Fruit fly (Drosophila melanogaster) whole organism, embryonic: ENCODE data around the gene nuf.

Experiments
- B-H1 ChIP-seq: fragments of 200-800 bp; sonication (Bioruptor generic); IDR thresholded peaks from 3 replicates; pipeline ENCODE4 v1.3.6; 2022; ENCODE audit warnings: missing biosample characterization, missing genetic modification characterization
- Bgb ChIP-seq: fragments of 200-800 bp; sonication (Bioruptor generic); IDR thresholded peaks from 2 replicates; pipeline ENCODE4 v1.3.6; 2022; ENCODE audit warnings: missing biosample characterization, missing genetic modification characterization; ENCODE audit not compliant: partially characterized antibody
- CG12744 ChIP-seq: fragments of 200-800 bp; sonication (Bioruptor generic); optimal IDR thresholded peaks from 2 replicates; lab custom pipeline; 2016; ENCODE audit warnings: missing biosample characterization, missing genetic modification characterization
- CG13424 ChIP-seq: fragments of 200-800 bp; sonication (Bioruptor generic); optimal IDR thresholded peaks from 2 replicates; lab custom pipeline; 2019; ENCODE audit warnings: missing biosample characterization, mild to moderate bottlenecking, missing genetic modification characterization, moderate library complexity
- CG13894 ChIP-seq: fragments of 200-800 bp; sonication (Bioruptor generic); optimal IDR thresholded peaks from 3 replicates; lab custom pipeline; 2018; ENCODE audit warnings: missing biosample characterization, mild to moderate bottlenecking, missing genetic modification characterization, moderate library complexity
- CG15011 ChIP-seq: fragments of 200-800 bp; sonication (Bioruptor generic); optimal IDR thresholded peaks from 3 replicates; lab custom pipeline; 2018; ENCODE audit warnings: missing biosample characterization, mild to moderate bottlenecking, missing genetic modification characterization
- CG17328 ChIP-seq: fragments of 200-800 bp; sonication (Bioruptor generic); IDR thresholded peaks from 2 replicates; pipeline ENCODE4 v1.3.6; 2022; ENCODE audit warnings: missing biosample characterization, missing genetic modification characterization
- CG17359 ChIP-seq: fragments of 200-800 bp; sonication (Bioruptor generic); optimal IDR thresholded peaks from 3 replicates; lab custom pipeline; 2018; ENCODE audit warnings: missing biosample characterization, mild to moderate bottlenecking, missing genetic modification characterization, moderate library complexity
- CG30403 ChIP-seq: fragments of 200-800 bp; sonication (Bioruptor generic); optimal IDR thresholded peaks from 3 replicates; lab custom pipeline; 2016; ENCODE audit warnings: missing biosample characterization, missing genetic modification characterization
- CG4360 ChIP-seq: fragments of 200-800 bp; sonication (Bioruptor generic); IDR thresholded peaks from 2 replicates; pipeline ENCODE4 v1.3.6; 2022; ENCODE audit warnings: missing biosample characterization, missing genetic modification characterization
- CG6175 ChIP-seq: fragments of 200-800 bp; sonication (Bioruptor generic); IDR thresholded peaks from 3 replicates; pipeline ENCODE4 v1.3.6; 2022; ENCODE audit warnings: missing biosample characterization, missing genetic modification characterization
- CG9609 ChIP-seq: fragments of 200-800 bp; sonication (Bioruptor generic); optimal IDR thresholded peaks from 3 replicates; lab custom pipeline; 2016; ENCODE audit warnings: missing biosample characterization, missing genetic modification characterization
- CG9797 ChIP-seq: fragments of 200-800 bp; sonication (Bioruptor generic); optimal IDR thresholded peaks from 3 replicates; lab custom pipeline; 2018; ENCODE audit warnings: missing biosample characterization, mild to moderate bottlenecking, missing genetic modification characterization
- Dll ChIP-seq: fragments of 200-800 bp; sonication (Bioruptor generic); IDR thresholded peaks from 4 replicates; pipeline ENCODE4 v1.3.6; 2022; ENCODE audit warnings: missing biosample characterization, missing genetic modification characterization; ENCODE audit not compliant: partially characterized antibody
- Eip74EF ChIP-seq, 2 experiments: fragments of 200-800 bp in 1 of 2; fragments of >200 bp in 1 of 2; sonication (Bioruptor generic) in 1 of 2; optimal IDR thresholded peaks; 2 replicates each; lab custom pipeline; 2017 to 2019; ENCODE audit warnings: missing biosample characterization in 2 of 2, missing genetic modification characterization in 2 of 2, mild to moderate bottlenecking in 1 of 2, moderate library complexity in 1 of 2
- Gug ChIP-seq: fragments of 200-800 bp; sonication (Bioruptor generic); IDR thresholded peaks from 4 replicates; pipeline ENCODE4 v1.3.6; 2022; ENCODE audit warnings: missing biosample characterization, missing genetic modification characterization
- HLH54F ChIP-seq: fragments of 200-800 bp; sonication (Bioruptor generic); optimal IDR thresholded peaks from 3 replicates; lab custom pipeline; 2016; ENCODE audit warnings: missing biosample characterization, missing genetic modification characterization
- NfI ChIP-seq: fragments of 200-800 bp; sonication (Bioruptor generic); optimal IDR thresholded peaks from 3 replicates; lab custom pipeline; 2018; ENCODE audit warnings: missing biosample characterization, mild to moderate bottlenecking, missing genetic modification characterization, moderate library complexity
- Oli ChIP-seq: fragments of 200-800 bp; sonication (Bioruptor generic); optimal IDR thresholded peaks from 2 replicates; lab custom pipeline; 2018; ENCODE audit warnings: missing biosample characterization, mild to moderate bottlenecking, missing genetic modification characterization, moderate library complexity
- Opbp ChIP-seq: fragments of 200-800 bp; sonication (Bioruptor generic); IDR thresholded peaks from 3 replicates; pipeline ENCODE4 v1.3.6; 2022; ENCODE audit warnings: missing biosample characterization, missing genetic modification characterization; ENCODE audit not compliant: partially characterized antibody
- Side ChIP-seq: fragments of 200-800 bp; sonication (Bioruptor generic); optimal IDR thresholded peaks from 2 replicates; lab custom pipeline; 2016; ENCODE audit warnings: missing biosample characterization, missing genetic modification characterization
- ase ChIP-seq: fragments of 200-800 bp; sonication (Bioruptor generic); IDR thresholded peaks from 3 replicates; pipeline ENCODE4 v1.3.6; 2022; ENCODE audit warnings: missing biosample characterization, missing genetic modification characterization
- bab2 ChIP-seq: fragments of 200-800 bp; sonication (Bioruptor generic); optimal IDR thresholded peaks from 2 replicates; lab custom pipeline; 2016; ENCODE audit warnings: missing biosample characterization, missing genetic modification characterization
- cad ChIP-seq: fragments of >200 bp; optimal IDR thresholded peaks from 2 replicates; lab custom pipeline; 2017; ENCODE audit warnings: missing biosample characterization, missing genetic modification characterization
- chinmo ChIP-seq: fragments of 200-800 bp; sonication (Bioruptor generic); IDR thresholded peaks from 4 replicates; pipeline ENCODE4 v1.3.6; 2022; ENCODE audit warnings: missing biosample characterization, missing genetic modification characterization; ENCODE audit not compliant: partially characterized antibody
- crol ChIP-seq: fragments of 200-800 bp; sonication (Bioruptor generic); IDR thresholded peaks from 2 replicates; pipeline ENCODE4 v1.3.6; 2022; ENCODE audit warnings: missing biosample characterization, missing genetic modification characterization
- crp ChIP-seq, 2 experiments: fragments of 200-800 bp; sonication (Bioruptor generic); optimal IDR thresholded peaks; 2 replicates in 1 of 2; 3 replicates in 1 of 2; lab custom pipeline; 2017; ENCODE audit warnings: missing biosample characterization in 2 of 2, missing genetic modification characterization in 2 of 2, mild to moderate bottlenecking in 1 of 2, moderate library complexity in 1 of 2
- emc ChIP-seq: fragments of 200-800 bp; sonication (Bioruptor generic); optimal IDR thresholded peaks from 2 replicates; lab custom pipeline; 2016; ENCODE audit warnings: missing biosample characterization, missing genetic modification characterization
- eyg ChIP-seq: fragments of 200-800 bp; sonication (Bioruptor generic); optimal IDR thresholded peaks from 3 replicates; lab custom pipeline; 2016; ENCODE audit warnings: missing biosample characterization, missing genetic modification characterization
- fd3F ChIP-seq: fragments of 200-800 bp; sonication (Bioruptor generic); optimal IDR thresholded peaks from 2 replicates; lab custom pipeline; 2018; ENCODE audit warnings: missing biosample characterization, mild to moderate bottlenecking, missing genetic modification characterization, moderate library complexity
- ftz-f1 ChIP-seq: fragments of 200-800 bp; sonication (Bioruptor generic); optimal IDR thresholded peaks from 2 replicates; lab custom pipeline; 2016; ENCODE audit warnings: missing biosample characterization, missing genetic modification characterization
- h ChIP-seq: fragments of >200 bp; optimal IDR thresholded peaks from 2 replicates; lab custom pipeline; 2017
- her ChIP-seq: fragments of 200-800 bp; sonication (Bioruptor generic); optimal IDR thresholded peaks from 2 replicates; lab custom pipeline; 2016; ENCODE audit warnings: missing biosample characterization, missing genetic modification characterization
- jumu ChIP-seq: fragments of 200-800 bp; sonication (Bioruptor generic); optimal IDR thresholded peaks from 3 replicates; lab custom pipeline; 2016; ENCODE audit warnings: missing biosample characterization, missing genetic modification characterization
- klu ChIP-seq: fragments of 200-800 bp; sonication (Bioruptor generic); IDR thresholded peaks from 2 replicates; pipeline ENCODE4 v1.3.6; 2022; ENCODE audit warnings: missing biosample characterization, missing genetic modification characterization
- lab ChIP-seq: fragments of 200-800 bp; sonication (Bioruptor generic); optimal IDR thresholded peaks from 3 replicates; lab custom pipeline; 2017; ENCODE audit warnings: missing biosample characterization, missing genetic modification characterization, mild to moderate bottlenecking, moderate library complexity, missing genetic modification reagents
- mld ChIP-seq: fragments of 200-800 bp; sonication (Bioruptor generic); IDR thresholded peaks from 3 replicates; pipeline ENCODE4 v1.3.6; 2022; ENCODE audit warnings: missing biosample characterization, missing genetic modification characterization; ENCODE audit not compliant: partially characterized antibody
- nerfin-2 ChIP-seq: fragments of 200-800 bp; sonication (Bioruptor generic); IDR thresholded peaks from 2 replicates; pipeline ENCODE4 v1.3.6; 2022; ENCODE audit warnings: missing biosample characterization, missing genetic modification characterization; ENCODE audit not compliant: partially characterized antibody
- org-1 ChIP-seq: fragments of 200-800 bp; sonication (Bioruptor generic); optimal IDR thresholded peaks from 2 replicates; lab custom pipeline; 2017; ENCODE audit warnings: missing biosample characterization, missing genetic modification characterization
- pb ChIP-seq: fragments of 200-800 bp; sonication (Bioruptor generic); optimal IDR thresholded peaks from 3 replicates; lab custom pipeline; 2016; ENCODE audit warnings: missing biosample characterization, missing genetic modification characterization
- peb ChIP-seq: fragments of 200-800 bp; sonication (Bioruptor generic); IDR thresholded peaks from 2 replicates; pipeline ENCODE4 v1.3.6; 2022; ENCODE audit warnings: missing biosample characterization, missing genetic modification characterization
- rib ChIP-seq: fragments of 200-800 bp; sonication (Bioruptor generic); IDR thresholded peaks from 2 replicates; pipeline ENCODE4 v1.3.6; 2022; ENCODE audit warnings: missing biosample characterization, missing genetic modification characterization
- ro ChIP-seq: fragments of 200-800 bp; sonication (Bioruptor generic); IDR thresholded peaks from 2 replicates; pipeline ENCODE4 v1.3.6; 2022; ENCODE audit warnings: missing biosample characterization, missing genetic modification characterization
- row ChIP-seq: fragments of 200-800 bp; sonication (Bioruptor generic); IDR thresholded peaks from 3 replicates; pipeline ENCODE4 v1.3.6; 2022; ENCODE audit warnings: missing biosample characterization, missing genetic modification characterization
- sc ChIP-seq, 3 experiments: fragments of >200 bp in 2 of 3; fragments of 200-800 bp in 1 of 3; sonication (Bioruptor generic) in 1 of 3; optimal IDR thresholded peaks; 2 replicates in 2 of 3; 3 replicates in 1 of 3; lab custom pipeline; 2017; ENCODE audit warnings: mild to moderate bottlenecking in 1 of 3, missing biosample characterization in 1 of 3, missing genetic modification characterization in 1 of 3, missing genetic modification reagents in 1 of 3
- sens ChIP-seq: fragments of 200-800 bp; sonication (Bioruptor generic); peaks from one replicate; lab custom pipeline; 2016; ENCODE audit warnings: missing biosample characterization, missing genetic modification characterization
- sisA ChIP-seq: fragments of 200-800 bp; sonication (Bioruptor generic); IDR thresholded peaks from 2 replicates; pipeline ENCODE4 v1.3.6; 2022; ENCODE audit warnings: missing biosample characterization, missing genetic modification characterization
- slou ChIP-seq: fragments of 200-800 bp; sonication (Bioruptor generic); optimal IDR thresholded peaks from 3 replicates; lab custom pipeline; 2016; ENCODE audit warnings: missing biosample characterization, missing genetic modification characterization
- so ChIP-seq: fragments of 200-800 bp; sonication (Bioruptor generic); IDR thresholded peaks from 3 replicates; pipeline ENCODE4 v1.3.6; 2022; ENCODE audit warnings: missing biosample characterization, missing genetic modification characterization
- tna ChIP-seq: fragments of 200-800 bp; sonication (Bioruptor generic); IDR thresholded peaks from 2 replicates; pipeline ENCODE4 v1.3.6; 2022; ENCODE audit warnings: missing biosample characterization, missing genetic modification characterization; ENCODE audit not compliant: partially characterized antibody
- unc-4 ChIP-seq: fragments of 200-800 bp; sonication (Bioruptor generic); IDR thresholded peaks from 2 replicates; pipeline ENCODE4 v1.3.6; 2022; ENCODE audit warnings: missing biosample characterization, missing genetic modification characterization; ENCODE audit not compliant: partially characterized antibody

The nuf gene

dm6 chr3L:14195714-14196113 lies 5.0 kb downstream of the nuf start (continued):
- TF ChIP-seq CG4360 (peak; percentile 37; the same call in 1 of the 2 replicates), peb (GFP tag; lab: Robert Waterston, UW) (no peak), CG13894 (tag; lab: Kevin White, UChicago) (no peak), tna (no peak), Bgb (GFP tag; lab: Robert Waterston, UW) (no peak), CG30403 (no peak), CG6175 (no peak), bab2 (peak; percentile 13), CG17328 (GFP tag; lab: Robert Waterston, UW) (0 out of 2 replicates have a peak, but pooled peaks have one; percentile 12), Opbp (GFP tag; lab: Robert Waterston, UW) (no peak), emc (GFP tag; lab: Kevin White, UChicago) (no peak), cad (no peak), lab (GFP tag; lab: Kevin White, UChicago) (peak; percentile 79), ro (GFP tag; lab: Robert Waterston, UW) (no peak), CG9797 (GFP tag; lab: Kevin White, UChicago) (no peak), slou (GFP tag; lab: Kevin White, UChicago) (no peak), CG12744 (GFP tag; lab: Kevin White, UChicago) (no peak), rib (GFP tag; lab: Robert Waterston, UW) (no peak), Dll (GFP tag; lab: Robert Waterston, UW) (no peak), sisA (GFP tag; lab: Robert Waterston, UW) (no peak), mld (GFP tag; lab: Robert Waterston, UW) (no peak), CG17359 (tag; lab: Kevin White, UChicago) (peak; percentile 64), NfI (peak; percentile 21), pb (GFP tag; lab: Kevin White, UChicago) (no peak), CG13424 (tag; lab: Kevin White, UChicago) (peak; percentile 42), klu (no peak), jumu (GFP tag; lab: Kevin White, UChicago) (no peak), sens (GFP tag; lab: Kevin White, UChicago) (peak; percentile 81), her (GFP tag; lab: Kevin White, UChicago) (peak; percentile 2), so (GFP tag; lab: Robert Waterston, UW) (no peak), ase (GFP tag; lab: Robert Waterston, UW) (no peak), row (GFP tag; lab: Robert Waterston, UW) (no peak), unc-4 (no peak), CG9609 (GFP tag; lab: Kevin White, UChicago) (no peak), h (lab: Kevin White, UChicago) (no peak), crp (GFP tag; optimal IDR thresholded peaks at IDR 0.05; lab: Kevin White, UChicago) (no peak), B-H1 (no peak; the same call in 2 of the 3 replicates), HLH54F (GFP tag; lab: Kevin White, UChicago) (no peak), fd3F (peak; percentile 38), Eip74EF (GFP tag; optimal IDR thresholded peaks at IDR 0.05; lab: Kevin White, UChicago) (no peak), Oli (no peak), eyg (GFP tag; lab: Kevin White, UChicago) (no peak), Gug (GFP tag; lab: Robert Waterston, UW) (no peak), CG15011 (GFP tag; lab: Kevin White, UChicago) (peak; percentile 36), ftz-f1 (GFP tag; lab: Kevin White, UChicago) (no peak), crol (GFP tag; lab: Robert Waterston, UW) (no peak), org-1 (GFP tag; lab: Kevin White, UChicago) (peak; percentile 0), nerfin-2 (GFP tag; lab: Robert Waterston, UW) (no peak), Side (GFP tag; lab: Kevin White, UChicago) (no peak), chinmo (GFP tag; lab: Robert Waterston, UW) (0 out of 4 replicates have a peak, but pooled peaks have one; percentile 9), sc (optimal IDR thresholded peaks at IDR 0.05; lab: Kevin White, UChicago) (no peak), sc (GFP tag; optimal IDR thresholded peaks at IDR 0.05; lab: Kevin White, UChicago) (peak; percentile 33)
